Fruit fly (Drosophila melanogaster) whole organism, embryonic: ENCODE results near the gene Cyp28d2.

ENCODE experiments used
- Awh ChIP-seq: fragments of 200-800 bp; sonication (Bioruptor generic); IDR thresholded peaks from 2 replicates; pipeline ENCODE4, ENCODE4 v1.3.6; 2022; ENCODE audit warnings: missing biosample characterization, missing genetic modification characterization
- CG10274 ChIP-seq: fragments of 200-800 bp; sonication (Bioruptor generic); optimal IDR thresholded peaks from 3 replicates; lab custom pipeline; 2017; ENCODE audit warnings: missing biosample characterization, mild to moderate bottlenecking, missing genetic modification characterization
- CG12236 ChIP-seq: fragments of 200-800 bp; sonication (Bioruptor generic); optimal IDR thresholded peaks from 2 replicates; lab custom pipeline; 2016; ENCODE audit warnings: missing biosample characterization, missing genetic modification characterization
- CG1529 ChIP-seq: fragments of 200-800 bp; sonication (Bioruptor generic); optimal IDR thresholded peaks from 3 replicates; lab custom pipeline; 2018; ENCODE audit warnings: missing biosample characterization, missing genetic modification characterization
- CG15514 ChIP-seq: fragments of 200-800 bp; sonication (Bioruptor generic); optimal IDR thresholded peaks from 3 replicates; lab custom pipeline; 2017; ENCODE audit warnings: missing biosample characterization, missing genetic modification characterization, mild to moderate bottlenecking, moderate library complexity, missing genetic modification reagents
- CG17612 ChIP-seq: fragments of 200-800 bp; sonication (Bioruptor generic); IDR thresholded peaks from 2 replicates; pipeline ENCODE4 v1.3.6; 2022; ENCODE audit warnings: missing biosample characterization, missing genetic modification characterization
- CG2116 ChIP-seq: fragments of 200-800 bp; sonication (Bioruptor generic); optimal IDR thresholded peaks from 3 replicates; lab custom pipeline; 2018; ENCODE audit warnings: missing biosample characterization, mild to moderate bottlenecking, missing genetic modification characterization
- CG2202 ChIP-seq: fragments of 200-800 bp; sonication (Bioruptor generic); optimal IDR thresholded peaks from 2 replicates; lab custom pipeline; 2018; ENCODE audit warnings: missing biosample characterization, mild to moderate bottlenecking, missing genetic modification characterization
- CG30403 ChIP-seq: fragments of 200-800 bp; sonication (Bioruptor generic); optimal IDR thresholded peaks from 3 replicates; lab custom pipeline; 2016; ENCODE audit warnings: missing biosample characterization, missing genetic modification characterization
- CG30431 ChIP-seq: fragments of 200-800 bp; sonication (Bioruptor generic); optimal IDR thresholded peaks from 2 replicates; lab custom pipeline; 2017; ENCODE audit warnings: missing biosample characterization, missing genetic modification characterization
- CG31441 ChIP-seq: fragments of 200-800 bp; sonication (Bioruptor generic); IDR thresholded peaks from 2 replicates; pipeline ENCODE4 v1.3.6; 2022; ENCODE audit warnings: missing biosample characterization, missing genetic modification characterization
- CG3281 ChIP-seq: fragments of 200-800 bp; sonication (Bioruptor generic); optimal IDR thresholded peaks from 3 replicates; lab custom pipeline; 2017; ENCODE audit warnings: missing biosample characterization, mild to moderate bottlenecking, missing genetic modification characterization
- CG34422 ChIP-seq: fragments of 200-800 bp; sonication (Bioruptor generic); IDR thresholded peaks from 3 replicates; pipeline ENCODE4 v1.3.6; 2022; ENCODE audit warnings: missing biosample characterization, missing genetic modification characterization
- CG3838 ChIP-seq: fragments of 200-800 bp; sonication (Bioruptor generic); optimal IDR thresholded peaks from 3 replicates; lab custom pipeline; 2016; ENCODE audit warnings: missing biosample characterization, missing genetic modification characterization
- CG4360 ChIP-seq: fragments of 200-800 bp; sonication (Bioruptor generic); IDR thresholded peaks from 2 replicates; pipeline ENCODE4 v1.3.6; 2022; ENCODE audit warnings: missing biosample characterization, missing genetic modification characterization
- CG6175 ChIP-seq: fragments of 200-800 bp; sonication (Bioruptor generic); IDR thresholded peaks from 3 replicates; pipeline ENCODE4 v1.3.6; 2022; ENCODE audit warnings: missing biosample characterization, missing genetic modification characterization
- CG7987 ChIP-seq: fragments of 200-800 bp; sonication (Bioruptor generic); optimal IDR thresholded peaks from 2 replicates; lab custom pipeline; 2018; ENCODE audit warnings: missing biosample characterization, mild to moderate bottlenecking, missing genetic modification characterization, moderate library complexity
- Drgx ChIP-seq: fragments of 200-800 bp; sonication (Bioruptor generic); IDR thresholded peaks from 2 replicates; pipeline ENCODE4 v1.3.6; 2022; ENCODE audit warnings: missing biosample characterization, missing genetic modification characterization
- H2.0 ChIP-seq: fragments of 200-800 bp; sonication (Bioruptor generic); IDR thresholded peaks from 2 replicates; pipeline ENCODE4 v1.3.6; 2022; ENCODE audit warnings: missing biosample characterization, missing genetic modification characterization
- Jarid2 ChIP-seq: fragments of 200-800 bp; sonication (Bioruptor generic); optimal IDR thresholded peaks from 3 replicates; lab custom pipeline; 2017; ENCODE audit warnings: mild to moderate bottlenecking, missing biosample characterization, missing genetic modification reagents, missing genetic modification characterization
- Lim3 ChIP-seq: fragments of 200-800 bp; sonication (Bioruptor generic); IDR thresholded peaks from 2 replicates; pipeline ENCODE4 v1.3.6; 2022; ENCODE audit warnings: missing biosample characterization, missing genetic modification characterization
- Max ChIP-seq: fragments of 200-800 bp; sonication (Bioruptor generic); optimal IDR thresholded peaks from 2 replicates; lab custom pipeline; 2016; ENCODE audit warnings: missing biosample characterization, mild to moderate bottlenecking, missing genetic modification characterization
- Neu2 ChIP-seq: fragments of 200-800 bp; sonication (Bioruptor generic); optimal IDR thresholded peaks from 3 replicates; lab custom pipeline; 2016; ENCODE audit warnings: missing biosample characterization, missing genetic modification characterization, borderline replicate concordance
- NfI ChIP-seq: fragments of 200-800 bp; sonication (Bioruptor generic); optimal IDR thresholded peaks from 3 replicates; lab custom pipeline; 2018; ENCODE audit warnings: missing biosample characterization, mild to moderate bottlenecking, missing genetic modification characterization, moderate library complexity
- Rfx ChIP-seq: fragments of 200-800 bp; sonication (Bioruptor generic); IDR thresholded peaks from 2 replicates; pipeline ENCODE4 v1.3.6; 2022; ENCODE audit warnings: missing biosample characterization, missing genetic modification characterization
- Sin3A ChIP-seq: fragments of >200 bp; optimal IDR thresholded peaks from 2 replicates; lab custom pipeline; 2018
- Usf ChIP-seq: fragments of 200-800 bp; sonication (Bioruptor generic); optimal IDR thresholded peaks from 2 replicates; lab custom pipeline; 2017; ENCODE audit warnings: missing genotype, missing biosample characterization, missing genetic modification characterization
- abd-A ChIP-seq: fragments of 200-800 bp; sonication (Bioruptor generic); optimal IDR thresholded peaks from 3 replicates; lab custom pipeline; 2019; ENCODE audit warnings: missing biosample characterization, mild to moderate bottlenecking, missing genetic modification characterization, moderate library complexity
- aop ChIP-seq: fragments of 200-800 bp; sonication (Bioruptor generic); IDR thresholded peaks from 2 replicates; pipeline ENCODE4 v1.3.6; 2022; ENCODE audit warnings: missing biosample characterization, missing genetic modification characterization
- chn ChIP-seq: fragments of 200-800 bp; sonication (Bioruptor generic); optimal IDR thresholded peaks from 2 replicates; lab custom pipeline; 2016; ENCODE audit warnings: missing biosample characterization, missing genetic modification characterization
- crc ChIP-seq: fragments of 200-800 bp; sonication (Bioruptor generic); optimal IDR thresholded peaks from 2 replicates; lab custom pipeline; 2016; ENCODE audit warnings: missing biosample characterization, missing genetic modification characterization
- dpn ChIP-seq, 2 experiments: fragments of 200-800 bp; sonication (Bioruptor generic); optimal IDR thresholded peaks; 3 replicates each; lab custom pipeline; 2016; ENCODE audit warnings: missing biosample characterization in 2 of 2, missing genetic modification characterization in 2 of 2
- dysf ChIP-seq: fragments of 200-800 bp; sonication (Bioruptor generic); IDR thresholded peaks from 3 replicates; pipeline ENCODE4 v1.3.6; 2022; ENCODE audit warnings: missing biosample characterization, missing genetic modification characterization
- ewg ChIP-seq: fragments of 200-800 bp; sonication (Bioruptor generic); optimal IDR thresholded peaks from 3 replicates; lab custom pipeline; 2017; ENCODE audit warnings: mild to moderate bottlenecking, missing biosample characterization, missing genetic modification reagents, missing genetic modification characterization
- fd96Cb ChIP-seq: fragments of 200-800 bp; sonication (Bioruptor generic); optimal IDR thresholded peaks from 2 replicates; lab custom pipeline; 2018; ENCODE audit warnings: missing biosample characterization, mild to moderate bottlenecking, missing genetic modification characterization, moderate library complexity
- fru ChIP-seq: fragments of >200 bp; optimal IDR thresholded peaks from 2 replicates; lab custom pipeline; 2017
- gce ChIP-seq: fragments of 200-800 bp; sonication (Bioruptor generic); IDR thresholded peaks from 3 replicates; pipeline ENCODE4 v1.3.6; 2022; ENCODE audit warnings: missing biosample characterization, missing genetic modification characterization
- hkb ChIP-seq, 2 experiments: fragments of 200-800 bp in 1 of 2; fragments of >200 bp in 1 of 2; sonication (Bioruptor generic) in 1 of 2; IDR thresholded peaks in 1 of 2; optimal IDR thresholded peaks in 1 of 2; 2 replicates each; pipeline versions ENCODE4 v1.3.6 to Lab custom; 2017 to 2022; ENCODE audit warnings: missing biosample characterization in 1 of 2, missing genetic modification characterization in 1 of 2
- klu ChIP-seq: fragments of 200-800 bp; sonication (Bioruptor generic); IDR thresholded peaks from 2 replicates; pipeline ENCODE4 v1.3.6; 2022; ENCODE audit warnings: missing biosample characterization, missing genetic modification characterization
- lab ChIP-seq: fragments of 200-800 bp; sonication (Bioruptor generic); optimal IDR thresholded peaks from 3 replicates; lab custom pipeline; 2017; ENCODE audit warnings: missing biosample characterization, missing genetic modification characterization, mild to moderate bottlenecking, moderate library complexity, missing genetic modification reagents
- lilli ChIP-seq: fragments of 200-800 bp; sonication (Bioruptor generic); optimal IDR thresholded peaks from 3 replicates; lab custom pipeline; 2016; ENCODE audit warnings: missing biosample characterization, missing genetic modification characterization
- org-1 ChIP-seq: fragments of 200-800 bp; sonication (Bioruptor generic); optimal IDR thresholded peaks from 2 replicates; lab custom pipeline; 2017; ENCODE audit warnings: missing biosample characterization, missing genetic modification characterization
- sens ChIP-seq: fragments of 200-800 bp; sonication (Bioruptor generic); peaks from one replicate; lab custom pipeline; 2016; ENCODE audit warnings: missing biosample characterization, missing genetic modification characterization
- sisA ChIP-seq: fragments of 200-800 bp; sonication (Bioruptor generic); IDR thresholded peaks from 2 replicates; pipeline ENCODE4 v1.3.6; 2022; ENCODE audit warnings: missing biosample characterization, missing genetic modification characterization
- sqz ChIP-seq: fragments of 200-800 bp; sonication (Bioruptor generic); optimal IDR thresholded peaks from 3 replicates; lab custom pipeline; 2018; ENCODE audit warnings: missing biosample characterization, mild to moderate bottlenecking, missing genetic modification characterization
- tgo ChIP-seq: fragments of 200-800 bp; sonication (Bioruptor generic); IDR thresholded peaks from 3 replicates; pipeline ENCODE4 v1.3.6; 2022; ENCODE audit warnings: missing biosample characterization, missing genetic modification characterization
- tin ChIP-seq: fragments of 200-800 bp; sonication (Bioruptor generic); optimal IDR thresholded peaks from 3 replicates; lab custom pipeline; 2016; ENCODE audit warnings: missing biosample characterization, missing genetic modification characterization
- tio ChIP-seq: fragments of 200-800 bp; sonication (Bioruptor generic); optimal IDR thresholded peaks from 2 replicates; lab custom pipeline; 2017; ENCODE audit warnings: missing biosample characterization, missing genetic modification characterization, inconsistent platforms
- tx ChIP-seq: fragments of 200-800 bp; sonication (Bioruptor generic); optimal IDR thresholded peaks from 2 replicates; lab custom pipeline; 2016; ENCODE audit warnings: missing biosample characterization, missing genetic modification characterization
- wor ChIP-seq: fragments of 200-800 bp; sonication (Bioruptor generic); IDR thresholded peaks from 2 replicates; pipeline ENCODE4 v1.3.6; 2022; ENCODE audit warnings: missing biosample characterization, missing genetic modification characterization
- z ChIP-seq: fragments of 200-800 bp; sonication (Bioruptor generic); IDR thresholded peaks from 3 replicates; pipeline ENCODE4 v1.3.6; 2022; ENCODE audit warnings: missing biosample characterization, missing genetic modification characterization

Gene Cyp28d2

dm6 chr2L:5225547-5226213 lies 18.6 kb downstream of the Cyp28d2 start (continued):
- TF ChIP-seq Drgx (peak; percentile 73; the same call in 1 of the 2 replicates), CG3281 (GFP tag; lab: Kevin White, UChicago) (no peak), ewg (GFP tag; lab: Kevin White, UChicago) (no peak), Lim3 (GFP tag; lab: Robert Waterston, UW) (no peak), chn (no peak), CG31441 (GFP tag; lab: Robert Waterston, UW) (0 out of 2 replicates have a peak, but pooled peaks have one; percentile 12), CG6175 (GFP tag; lab: Robert Waterston, UW) (peak; percentile 44; the same call in 2 of the 3 replicates), CG15514 (GFP tag; lab: Kevin White, UChicago) (no peak), Usf (GFP tag; lab: Kevin White, UChicago) (no peak), Max (GFP tag; lab: Kevin White, UChicago) (peak; percentile 12), Awh (GFP tag; lab: Robert Waterston, UW) (no peak), CG30403 (GFP tag; lab: Kevin White, UChicago) (peak; percentile 22), tx (GFP tag; lab: Kevin White, UChicago) (no peak), fd96Cb (tag; lab: Kevin White, UChicago) (no peak), CG30431 (GFP tag; lab: Kevin White, UChicago) (no peak), CG34422 (0 out of 3 replicates have a peak, but pooled peaks have one; percentile 35), CG12236 (no peak), Jarid2 (GFP tag; lab: Kevin White, UChicago) (no peak), tio (no peak), Rfx (GFP tag; lab: Robert Waterston, UW) (peak; percentile 62), tgo (peak; percentile 34; the same call in 2 of the 3 replicates), CG2116 (GFP tag; lab: Kevin White, UChicago) (no peak), sens (GFP tag; lab: Kevin White, UChicago) (peak; percentile 84), CG10274 (GFP tag; lab: Kevin White, UChicago) (no peak), hkb (optimal IDR thresholded peaks at IDR 0.05; lab: Kevin White, UChicago) (no peak), hkb (GFP tag; IDR thresholded peaks at IDR 0.05; lab: Robert Waterston, UW) (0 out of 2 replicates have a peak, but pooled peaks have one; percentile 37), Neu2 (GFP tag; lab: Kevin White, UChicago) (no peak), abd-A (tag; lab: Kevin White, UChicago) (peak; percentile 5), fru (lab: Kevin White, UChicago) (no peak), Sin3A (lab: Kevin White, UChicago) (no peak), sisA (GFP tag; lab: Robert Waterston, UW) (peak; percentile 32; the same call in 1 of the 2 replicates), CG7987 (GFP tag; lab: Kevin White, UChicago) (no peak), gce (peak; percentile 62; the same call in 2 of the 3 replicates), CG3838 (GFP tag; lab: Kevin White, UChicago) (no peak), dysf (GFP tag; lab: Robert Waterston, UW) (peak; percentile 60; the same call in 2 of the 3 replicates), CG2202 (no peak), tin (no peak), CG1529 (GFP tag; lab: Kevin White, UChicago) (no peak), H2.0 (GFP tag; lab: Robert Waterston, UW) (no peak), lab (GFP tag; lab: Kevin White, UChicago) (peak; percentile 43), dpn (GFP tag; optimal IDR thresholded peaks at IDR 0.05; lab: Kevin White, UChicago) (peak; percentile 15 to 30), z (GFP tag; lab: Robert Waterston, UW) (no peak), klu (no peak), sqz (GFP tag; lab: Kevin White, UChicago) (no peak), aop (GFP tag; lab: Robert Waterston, UW) (no peak), CG17612 (GFP tag; lab: Robert Waterston, UW) (no peak), org-1 (peak; percentile 1), wor (GFP tag; lab: Robert Waterston, UW) (no peak), crc (GFP tag; lab: Kevin White, UChicago) (no peak), CG4360 (GFP tag; lab: Robert Waterston, UW) (no peak), lilli (GFP tag; lab: Kevin White, UChicago) (peak; percentile 57), NfI (GFP tag; lab: Kevin White, UChicago) (peak; percentile 12)
